Fruit fly (Drosophila melanogaster) whole organism, prepupa: ENCODE results near the gene Edg78E.

Experiments
- CG10631 ChIP-seq: fragments of 200-800 bp; sonication (Bioruptor generic); optimal IDR thresholded peaks from 2 replicates; lab custom pipeline; 2016; ENCODE audit warnings: missing biosample characterization, missing genetic modification characterization
- CG10669 ChIP-seq: fragments of 200-800 bp; sonication (Bioruptor generic); optimal IDR thresholded peaks from 3 replicates; lab custom pipeline; 2018; ENCODE audit warnings: missing biosample characterization, mild to moderate bottlenecking, missing genetic modification characterization, moderate library complexity
- CG11762 ChIP-seq: fragments of 200-800 bp; sonication (Bioruptor generic); optimal IDR thresholded peaks from 3 replicates; lab custom pipeline; 2016; ENCODE audit warnings: missing biosample characterization, missing genetic modification characterization; ENCODE audit not compliant: insufficient read depth
- CG11902 ChIP-seq: fragments of 200-800 bp; sonication (Bioruptor generic); optimal IDR thresholded peaks from 3 replicates; lab custom pipeline; 2016; ENCODE audit warnings: missing biosample characterization, missing genetic modification characterization
- CG15336 ChIP-seq: fragments of 200-800 bp; sonication (Bioruptor generic); IDR thresholded peaks from 2 replicates; pipeline ENCODE4 v1.3.6; 2022; ENCODE audit warnings: missing biosample characterization, missing genetic modification characterization
- CG1621 ChIP-seq: fragments of 200-800 bp; sonication (Bioruptor generic); optimal IDR thresholded peaks from 3 replicates; lab custom pipeline; 2018; ENCODE audit warnings: missing biosample characterization, mild to moderate bottlenecking, missing genetic modification characterization
- CG3032 ChIP-seq: fragments of 200-800 bp; optimal IDR thresholded peaks from 2 replicates; lab custom pipeline; 2019; ENCODE audit warnings: missing biosample characterization, mild to moderate bottlenecking, missing genetic modification characterization, moderate library complexity
- CG31627 ChIP-seq: fragments of 200-800 bp; sonication (Bioruptor generic); optimal IDR thresholded peaks from 3 replicates; lab custom pipeline; 2016; ENCODE audit warnings: missing biosample characterization, missing genetic modification characterization
- CG32006 ChIP-seq: fragments of 200-800 bp; sonication (Bioruptor generic); optimal IDR thresholded peaks from 3 replicates; lab custom pipeline; 2017; ENCODE audit warnings: missing biosample characterization, mild to moderate bottlenecking, missing genetic modification characterization
- CG34406 ChIP-seq: fragments of 200-800 bp; sonication (Bioruptor generic); optimal IDR thresholded peaks from 3 replicates; lab custom pipeline; 2016; ENCODE audit warnings: missing biosample characterization, missing genetic modification characterization
- CG4318 ChIP-seq: fragments of 200-800 bp; sonication (Bioruptor generic); optimal IDR thresholded peaks from 3 replicates; lab custom pipeline; 2017; ENCODE audit warnings: missing biosample characterization, mild to moderate bottlenecking, missing genetic modification characterization
- CG6276 ChIP-seq: fragments of 200-800 bp; sonication (Bioruptor generic); optimal IDR thresholded peaks from 2 replicates; lab custom pipeline; 2017; ENCODE audit warnings: missing biosample characterization, mild to moderate bottlenecking, missing genetic modification characterization
- CG6808 ChIP-seq: fragments of 200-800 bp; sonication (Bioruptor generic); optimal IDR thresholded peaks from 3 replicates; lab custom pipeline; 2017; ENCODE audit warnings: missing biosample characterization, missing genetic modification characterization, mild to moderate bottlenecking, moderate library complexity, missing genetic modification reagents
- CG6854 ChIP-seq: fragments of 200-800 bp; sonication (Bioruptor generic); optimal IDR thresholded peaks from 2 replicates; lab custom pipeline; 2017; ENCODE audit warnings: missing biosample characterization, mild to moderate bottlenecking, missing genetic modification characterization
- CG8632 ChIP-seq: fragments of 200-800 bp; sonication (Bioruptor generic); optimal IDR thresholded peaks from 3 replicates; lab custom pipeline; 2016; ENCODE audit warnings: missing biosample characterization, missing genetic modification characterization
- Eip75B ChIP-seq: fragments of 200-800 bp; sonication (Bioruptor generic); optimal IDR thresholded peaks from 3 replicates; lab custom pipeline; 2016; ENCODE audit warnings: missing biosample characterization, missing genetic modification characterization
- Eip78C ChIP-seq: fragments of 200-800 bp; sonication (Bioruptor generic); peaks from one replicate; lab custom pipeline; 2016; ENCODE audit warnings: missing biosample characterization, missing genetic modification characterization
- Eip93F ChIP-seq: fragments of 200-800 bp; sonication (Bioruptor generic); optimal IDR thresholded peaks from 2 replicates; lab custom pipeline; 2016; ENCODE audit warnings: missing biosample characterization, mild to moderate bottlenecking, missing genetic modification characterization
- Ets96B ChIP-seq: fragments of 200-800 bp; optimal IDR thresholded peaks from 2 replicates; lab custom pipeline; 2019; ENCODE audit warnings: missing biosample characterization, mild to moderate bottlenecking, missing genetic modification characterization, moderate library complexity
- Gug ChIP-seq: fragments of 200-800 bp; sonication (Bioruptor generic); IDR thresholded peaks from 2 replicates; pipeline ENCODE4 v1.3.6; 2022; ENCODE audit warnings: missing biosample characterization, missing genetic modification characterization
- Hr38 ChIP-seq: sonication (Bioruptor generic); optimal IDR thresholded peaks from 2 replicates; lab custom pipeline; 2016; ENCODE audit warnings: missing biosample characterization, missing genetic modification characterization
- Hr39 ChIP-seq: fragments of 200-800 bp; sonication (Bioruptor generic); optimal IDR thresholded peaks from 2 replicates; lab custom pipeline; 2016; ENCODE audit warnings: missing biosample characterization, missing genetic modification characterization
- Lpt ChIP-seq: fragments of 200-800 bp; sonication (Bioruptor generic); optimal IDR thresholded peaks from 3 replicates; lab custom pipeline; 2016; ENCODE audit warnings: missing biosample characterization, missing genetic modification characterization
- Met ChIP-seq: fragments of 200-800 bp; sonication (Bioruptor generic); optimal IDR thresholded peaks from 3 replicates; lab custom pipeline; 2016; ENCODE audit warnings: missing biosample characterization, missing genetic modification characterization
- OdsH ChIP-seq: fragments of 200-800 bp; sonication (Bioruptor generic); optimal IDR thresholded peaks from 3 replicates; lab custom pipeline; 2016; ENCODE audit warnings: missing biosample characterization, missing genetic modification characterization
- Smox ChIP-seq: fragments of 200-800 bp; sonication (Bioruptor generic); optimal IDR thresholded peaks from 3 replicates; lab custom pipeline; 2016; ENCODE audit warnings: missing biosample characterization, missing genetic modification characterization
- Sox102F ChIP-seq: fragments of 200-800 bp; sonication (Bioruptor generic); optimal IDR thresholded peaks from 2 replicates; lab custom pipeline; 2016; ENCODE audit warnings: missing biosample characterization, mild to moderate bottlenecking, missing genetic modification characterization
- Sox15 ChIP-seq: fragments of 200-800 bp; sonication (Bioruptor generic); optimal IDR thresholded peaks from 3 replicates; lab custom pipeline; 2016; ENCODE audit warnings: missing biosample characterization, missing genetic modification characterization
- achi ChIP-seq: fragments of 200-800 bp; sonication (Bioruptor generic); optimal IDR thresholded peaks from 3 replicates; lab custom pipeline; 2016; ENCODE audit warnings: missing biosample characterization, missing genetic modification characterization
- cyc ChIP-seq: fragments of 200-800 bp; sonication (Bioruptor generic); optimal IDR thresholded peaks from 3 replicates; lab custom pipeline; 2016; ENCODE audit warnings: missing biosample characterization, missing genetic modification characterization
- dsx ChIP-seq: fragments of 200-800 bp; optimal IDR thresholded peaks from 3 replicates; lab custom pipeline; 2019; ENCODE audit warnings: missing biosample characterization, mild to moderate bottlenecking, missing genetic modification characterization, moderate library complexity; ENCODE audit not compliant: poor library complexity, severe bottlenecking
- esn ChIP-seq: fragments of 200-800 bp; sonication (Bioruptor generic); optimal IDR thresholded peaks from 2 replicates; lab custom pipeline; 2016; ENCODE audit warnings: missing biosample characterization, mild to moderate bottlenecking, missing genetic modification characterization, moderate library complexity
- fkh ChIP-seq: fragments of 200-800 bp; sonication (Bioruptor generic); optimal IDR thresholded peaks from 3 replicates; lab custom pipeline; 2017; ENCODE audit warnings: missing biosample characterization, mild to moderate bottlenecking, missing genetic modification characterization, moderate library complexity
- lz ChIP-seq: fragments of 200-800 bp; sonication (Bioruptor generic); optimal IDR thresholded peaks from 3 replicates; lab custom pipeline; 2016; ENCODE audit warnings: missing biosample characterization, missing genetic modification characterization
- net ChIP-seq: fragments of 200-800 bp; sonication (Bioruptor generic); optimal IDR thresholded peaks from 3 replicates; lab custom pipeline; 2016; ENCODE audit warnings: missing biosample characterization, missing genetic modification characterization
- pdm3 ChIP-seq: fragments of 200-800 bp; sonication (Bioruptor generic); optimal IDR thresholded peaks from 3 replicates; lab custom pipeline; 2016; ENCODE audit warnings: missing biosample characterization, missing genetic modification characterization
- salr ChIP-seq, 2 experiments: fragments of 200-800 bp; sonication (Bioruptor generic); optimal IDR thresholded peaks; 3 replicates each; lab custom pipeline; 2016 to 2018; ENCODE audit warnings: missing biosample characterization in 2 of 2, missing genetic modification characterization in 2 of 2, mild to moderate bottlenecking in 1 of 2
- ss ChIP-seq, 2 experiments: fragments of 200-800 bp; sonication (Bioruptor generic); optimal IDR thresholded peaks; 2 replicates in 1 of 2; 3 replicates in 1 of 2; lab custom pipeline; 2017 to 2018; ENCODE audit warnings: mild to moderate bottlenecking in 2 of 2, missing biosample characterization in 2 of 2, missing genetic modification characterization in 2 of 2, moderate library complexity in 1 of 2
- vri ChIP-seq: fragments of 200-800 bp; sonication (Bioruptor generic); optimal IDR thresholded peaks from 3 replicates; lab custom pipeline; 2016; ENCODE audit warnings: missing biosample characterization, mild to moderate bottlenecking, missing genetic modification characterization

Edg78E gene

DNA sequence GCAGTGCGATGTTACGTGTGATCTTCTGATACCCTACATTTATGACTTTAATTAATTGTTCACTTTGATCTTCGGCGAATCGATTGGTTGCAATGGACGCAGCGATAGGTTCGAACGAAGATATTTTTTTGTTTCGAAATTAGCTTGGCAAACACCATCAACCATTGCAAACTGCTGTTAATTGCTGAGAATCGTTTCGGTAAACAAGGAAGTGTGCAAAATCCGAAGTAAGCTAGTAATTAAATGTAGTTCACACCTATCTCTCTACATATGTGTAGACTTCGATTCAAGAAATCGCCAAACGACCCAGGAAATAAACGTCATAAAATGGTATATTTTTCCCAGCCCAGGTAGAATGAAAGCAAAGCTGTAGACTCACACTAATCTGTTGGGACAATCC is 772 bp upstream of the Edg78E start, which contains the start of gene CG43702:
TSS of gene CG43702 (plus strand) at position 301 of the 400 bp plus-strand sequence.
- TF ChIP-seq OdsH (GFP tag; lab: Kevin White, UChicago) (no peak), CG11762 (GFP tag; lab: Kevin White, UChicago) (no peak), CG15336 (GFP tag; lab: Robert Waterston, UW) (no peak), Gug (GFP tag; lab: Robert Waterston, UW) (no peak), CG4318 (GFP tag; lab: Kevin White, UChicago) (no peak), lz (GFP tag; lab: Kevin White, UChicago) (no peak), Met (GFP tag; lab: Kevin White, UChicago) (no peak), Lpt (GFP tag; lab: Kevin White, UChicago) (no peak), fkh (GFP tag; lab: Kevin White, UChicago) (no peak), CG11902 (GFP tag; lab: Kevin White, UChicago) (no peak)

DNA sequence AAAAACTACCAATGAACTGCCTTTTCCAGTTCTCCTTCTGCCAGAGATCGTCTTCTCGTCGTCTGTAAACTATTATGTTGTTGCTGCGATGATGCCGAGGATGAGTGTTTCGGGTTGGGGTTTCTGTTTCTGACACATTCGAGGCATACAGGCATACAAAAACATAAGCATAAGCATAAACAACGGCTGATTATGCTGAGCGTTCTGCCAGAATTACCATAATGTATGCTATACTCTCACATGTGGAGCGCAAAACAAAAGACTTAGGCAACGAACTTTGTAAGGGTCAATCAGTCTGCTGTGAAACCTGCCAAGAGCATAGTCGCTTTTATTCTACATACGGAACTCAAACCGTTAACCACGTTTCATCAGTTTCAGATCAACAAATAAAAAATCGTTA is 3.4 kb downstream of the Edg78E start, which contains the start of gene Cpr78Cb:
TSS of gene Cpr78Cb (plus strand) at position 291 of the 400 bp plus-strand sequence.
- no peak for TF ChIP-seq Eip75B
- TF ChIP-seq pdm3 (GFP tag; lab: Kevin White, UChicago), result no peak
- no peak for TF ChIP-seq CG10631 (GFP tag; lab: Kevin White, UChicago)
- no peak for TF ChIP-seq achi (GFP tag; lab: Kevin White, UChicago)
- no peak for TF ChIP-seq Hr38 (GFP tag; lab: Kevin White, UChicago)
- no peak for TF ChIP-seq CG6854 (GFP tag; lab: Kevin White, UChicago)

DNA sequence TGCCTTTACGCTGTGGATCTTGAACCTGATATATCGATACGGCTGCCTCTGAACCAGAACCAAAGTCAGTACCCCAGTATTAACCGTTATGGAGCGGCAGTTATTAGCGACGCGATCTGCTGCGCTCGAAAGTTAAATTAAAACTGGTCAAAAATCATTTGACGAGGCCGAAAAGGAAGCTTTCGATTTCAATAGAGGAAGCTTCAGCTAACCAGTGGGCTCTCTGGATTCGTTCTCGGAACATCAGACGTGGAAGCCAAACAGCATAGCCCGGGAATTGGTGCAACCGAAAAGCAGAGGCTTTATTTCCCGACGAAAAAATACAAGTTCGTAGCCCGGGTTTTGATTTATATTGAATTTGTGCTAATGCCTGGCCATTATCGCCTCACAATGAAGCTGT is 4.9 kb downstream of the Edg78E start, which contains the start of gene Cpr78Ca:
TSS of gene Cpr78Ca (minus strand) at position 101 of the 400 bp plus-strand sequence.
- TF ChIP-seq Sox15 (GFP tag; lab: Kevin White, UChicago) (no peak), esn (GFP tag; lab: Kevin White, UChicago) (no peak), CG3032 (tag; lab: Kevin White, UChicago) (no peak), CG10669 (GFP tag; lab: Kevin White, UChicago) (no peak), CG6854 (GFP tag; lab: Kevin White, UChicago) (no peak), CG34406 (GFP tag; lab: Kevin White, UChicago) (no peak), Smox (no peak), vri (GFP tag; lab: Kevin White, UChicago) (no peak), salr (GFP tag; optimal IDR thresholded peaks at IDR 0.05; lab: Kevin White, UChicago) (no peak)

DNA sequence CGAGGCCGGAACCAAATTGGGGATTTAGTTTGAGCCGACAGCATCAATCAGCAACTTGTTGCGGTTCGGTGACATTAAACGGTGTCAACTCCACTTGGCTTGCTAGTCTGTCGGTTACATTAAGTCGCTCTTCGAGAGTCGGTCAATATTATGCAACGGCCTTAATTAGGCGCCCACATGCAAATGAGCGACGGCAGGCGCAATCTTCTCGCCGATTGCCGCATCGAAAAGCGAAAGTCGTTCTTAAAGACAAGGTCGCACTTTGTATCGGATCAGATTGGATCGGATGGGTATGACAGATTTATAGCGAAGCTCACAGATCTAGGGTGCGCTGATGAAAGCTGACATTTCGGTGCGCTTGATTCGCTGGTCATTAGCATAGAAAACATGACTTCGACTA is 6.5 kb downstream of the Edg78E start:
- no peak for TF ChIP-seq Hr39

DNA sequence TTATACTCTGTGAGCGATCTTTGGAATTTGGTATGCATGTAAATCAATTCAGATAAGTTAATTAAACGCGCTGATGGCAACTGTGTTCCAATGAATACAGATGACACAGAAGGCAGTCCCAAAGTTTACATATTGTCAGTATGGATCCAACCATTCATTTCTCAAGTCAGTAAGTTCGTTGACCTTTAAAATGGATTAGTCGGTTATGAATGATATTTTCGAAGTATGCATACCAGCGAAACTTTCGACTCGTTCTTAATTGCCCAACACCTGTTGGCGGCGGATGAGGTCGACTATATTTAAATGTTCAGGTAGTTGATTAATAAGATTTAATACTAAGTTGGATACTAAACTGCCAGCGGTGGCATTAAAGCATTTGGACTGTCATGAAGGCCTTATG is 7.3 kb downstream of the Edg78E start:
- TF ChIP-seq Eip78C (GFP tag; lab: Kevin White, UChicago) (peak; percentile 2), CG32006 (GFP tag; lab: Kevin White, UChicago) (no peak), CG4318 (GFP tag; lab: Kevin White, UChicago) (no peak), vri (GFP tag; lab: Kevin White, UChicago) (no peak), lz (GFP tag; lab: Kevin White, UChicago) (no peak), Ets96B (no peak)
- TF ChIP-seq, all 60 proteins: peak for 1

DNA sequence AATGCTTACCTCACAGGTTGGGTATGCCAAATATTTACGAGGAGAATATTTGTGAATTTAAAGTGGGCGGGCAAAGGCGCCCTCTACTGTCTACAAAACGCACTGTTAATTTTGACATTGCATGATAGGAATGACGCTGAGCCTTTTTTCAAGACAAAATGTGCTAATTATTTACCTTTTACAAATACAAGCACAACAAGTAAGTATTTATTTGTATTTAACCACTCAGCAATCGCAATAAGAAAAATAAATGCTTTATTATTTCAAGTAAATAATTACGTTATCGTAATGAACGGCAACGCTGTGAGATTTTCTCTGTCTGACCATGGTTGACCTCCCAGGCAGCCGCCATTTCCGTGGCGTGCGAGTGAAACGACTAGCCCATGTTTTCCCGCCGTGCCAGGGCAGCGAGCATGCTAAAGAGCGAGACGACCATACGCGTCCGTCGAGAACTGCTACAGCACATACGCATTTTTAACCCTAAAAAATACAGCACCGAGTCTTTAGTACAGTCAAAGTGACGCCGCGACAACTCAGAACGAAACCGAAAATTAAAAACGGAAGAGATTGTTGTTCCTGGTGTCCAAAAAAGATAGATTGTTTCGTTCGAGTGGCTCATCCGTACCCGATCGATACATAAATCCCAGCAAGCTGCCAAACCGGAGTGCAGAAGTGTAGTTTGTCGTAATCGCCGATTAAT is 11.8 kb downstream of the Edg78E start, which contains the start of the genes CG12974 and pzg:
TSS of gene CG12974 (minus strand) at position 324 of the 700 bp plus-strand sequence.
TSS of gene pzg (plus strand) at position 461 of the 700 bp plus-strand sequence.
- TF ChIP-seq CG8632 (GFP tag; lab: Kevin White, UChicago) (peak; percentile 27), net (peak; percentile 25), esn (GFP tag; lab: Kevin White, UChicago) (peak; percentile 67), CG1621 (tag; lab: Kevin White, UChicago) (peak; percentile 65), OdsH (GFP tag; lab: Kevin White, UChicago) (peak; percentile 61), ss (GFP tag; optimal IDR thresholded peaks at IDR 0.05; lab: Kevin White, UChicago) (no peak), CG6276 (GFP tag; lab: Kevin White, UChicago) (no peak), Eip78C (GFP tag; lab: Kevin White, UChicago) (peak; percentile 94), salr (GFP tag; optimal IDR thresholded peaks at IDR 0.05; lab: Kevin White, UChicago) (peak in 1 of 2 experiments; percentile 32), CG6808 (GFP tag; lab: Kevin White, UChicago) (no peak), Sox102F (GFP tag; lab: Kevin White, UChicago) (peak; percentile 16), Lpt (GFP tag; lab: Kevin White, UChicago) (no peak), lz (GFP tag; lab: Kevin White, UChicago) (peak; percentile 63), dsx (peak; percentile 4), cyc (peak; percentile 69), Eip93F (no peak), CG6854 (GFP tag; lab: Kevin White, UChicago) (peak; percentile 70), CG31627 (GFP tag; lab: Kevin White, UChicago) (peak; percentile 66), CG11762 (GFP tag; lab: Kevin White, UChicago) (peak; percentile 5)
